Fruit fly (Drosophila melanogaster): ENCODE data around the gene Brr2.

Gene Brr2

DNA sequence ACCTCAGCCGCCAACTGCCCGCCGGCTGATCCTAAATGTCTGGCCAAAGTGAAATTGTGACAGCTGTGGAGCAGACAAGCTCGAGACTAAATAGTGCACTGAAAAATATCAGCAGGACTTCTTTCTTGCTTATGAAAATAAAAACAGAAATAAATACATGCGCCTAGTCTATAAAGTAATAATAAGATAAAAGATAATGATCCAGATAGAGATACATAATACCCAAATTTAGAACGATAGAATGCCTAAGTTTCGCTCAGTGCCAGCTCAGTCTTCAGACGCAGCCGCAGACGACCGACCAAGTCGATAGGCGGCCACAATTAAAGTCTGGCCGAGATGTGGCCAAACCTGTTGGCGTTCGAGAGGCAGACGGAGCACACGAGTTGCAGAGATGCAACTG, 26.8 kb downstream of the Brr2 start (continued):
- TF ChIP-seq grn (GFP tag; optimal IDR thresholded peaks at IDR 0.05) = no peak
- TF ChIP-seq sima (GFP tag; optimal IDR thresholded peaks at IDR 0.05) = no peak
- TF ChIP-seq Hsf (GFP tag; optimal IDR thresholded peaks at IDR 0.05) = peak; percentile 56
- no peak for TF ChIP-seq CG7963 (GFP tag; IDR thresholded peaks at IDR 0.05; ENCODE audit: partially characterized antibody)
- peak; percentile 87 for TF ChIP-seq CG5180 (GFP tag; optimal IDR thresholded peaks at IDR 0.05)
- no peak for TF ChIP-seq CG30020 (tag; optimal IDR thresholded peaks at IDR 0.05)
- TF ChIP-seq HHEX (GFP tag; optimal IDR thresholded peaks at IDR 0.05) = peak; percentile 9
- TF ChIP-seq al (GFP tag; IDR thresholded peaks at IDR 0.05) = 0 out of 2 replicates have a peak, but pooled peaks have one; percentile 19
- TF ChIP-seq CG17612 (GFP tag; IDR thresholded peaks at IDR 0.05) = no peak
- TF ChIP-seq CG17829 (tag; optimal IDR thresholded peaks at IDR 0.05) = peak; percentile 57
- TF ChIP-seq CG32772 (GFP tag; IDR thresholded peaks at IDR 0.05) = peak; percentile 60; the same call in 1 of the 2 replicates
- TF ChIP-seq CG13287 (GFP tag; IDR thresholded peaks at IDR 0.05; ENCODE audit: partially characterized antibody) = no peak
- no peak for TF ChIP-seq CG18011 (GFP tag; optimal IDR thresholded peaks at IDR 0.05)
- peak; percentile 35 for TF ChIP-seq CG18764 (GFP tag; optimal IDR thresholded peaks at IDR 0.05)
- no peak for TF ChIP-seq emc (GFP tag; optimal IDR thresholded peaks at IDR 0.05)
- TF ChIP-seq CG15601 (tag; optimal IDR thresholded peaks at IDR 0.05) = peak; percentile 47
- peak; percentile 49; the same call in 1 of the 2 replicates for TF ChIP-seq CG14014 (GFP tag; IDR thresholded peaks at IDR 0.05)
- TF ChIP-seq CG4617 (GFP tag; optimal IDR thresholded peaks at IDR 0.05; ENCODE audit: borderline replicate concordance) = no peak
- peak; percentile 61 for TF ChIP-seq bcd (GFP tag; optimal IDR thresholded peaks at IDR 0.05)
- peak; percentile 5 for TF ChIP-seq Nf-YC (tag; optimal IDR thresholded peaks at IDR 0.05)
- TF ChIP-seq CG14860 (GFP tag; IDR thresholded peaks at IDR 0.05; ENCODE audit: partially characterized antibody) = no peak
- TF ChIP-seq CG9932 (GFP tag; IDR thresholded peaks at IDR 0.05) = no peak
- no peak for TF ChIP-seq CG13894 (tag; optimal IDR thresholded peaks at IDR 0.05)
- TF ChIP-seq Dfd (GFP tag; optimal IDR thresholded peaks at IDR 0.05) = no peak
- TF ChIP-seq CG11695 (GFP tag; IDR thresholded peaks at IDR 0.05) = 0 out of 3 replicates have a peak, but pooled peaks have one; percentile 39
- TF ChIP-seq CG12391 (tag; optimal IDR thresholded peaks at IDR 0.05) = peak; percentile 72
- peak; percentile 57 for TF ChIP-seq CoRest (tag; optimal IDR thresholded peaks at IDR 0.05)
- no peak for TF ChIP-seq Gug (GFP tag; IDR thresholded peaks at IDR 0.05)
- TF ChIP-seq Adf1 (GFP tag; IDR thresholded peaks at IDR 0.05) = no peak
- peak; percentile 83 for TF ChIP-seq Blimp-1 (GFP tag; optimal IDR thresholded peaks at IDR 0.05)
- no peak for TF ChIP-seq vnd (GFP tag; IDR thresholded peaks at IDR 0.05; ENCODE audit: partially characterized antibody)
- no peak for TF ChIP-seq CG15514 (GFP tag; optimal IDR thresholded peaks at IDR 0.05)
- TF ChIP-seq CG10147 (GFP tag; optimal IDR thresholded peaks at IDR 0.05) = no peak
- TF ChIP-seq CG10274 (GFP tag; optimal IDR thresholded peaks at IDR 0.05) = no peak
- TF ChIP-seq CG10654 (GFP tag; optimal IDR thresholded peaks at IDR 0.05) = no peak
- peak; percentile 6 for TF ChIP-seq cwo (GFP tag; optimal IDR thresholded peaks at IDR 0.05)
- TF ChIP-seq CG8388 (GFP tag; optimal IDR thresholded peaks at IDR 0.05) = peak; percentile 62
- peak in 1 of 2 experiments; percentile 26 for TF ChIP-seq eve (GFP tag; optimal IDR thresholded peaks at IDR 0.05)
- TF ChIP-seq Camta (GFP tag; optimal IDR thresholded peaks at IDR 0.05) = peak; percentile 54
- peak; percentile 40; the same call in 1 of the 2 replicates for TF ChIP-seq Atf6 (GFP tag; IDR thresholded peaks at IDR 0.05)
- TF ChIP-seq jumu (GFP tag; optimal IDR thresholded peaks at IDR 0.05) = no peak
- peak; percentile 65 for TF ChIP-seq CG17385 (GFP tag; optimal IDR thresholded peaks at IDR 0.05)
- TF ChIP-seq CG32532 (GFP tag; IDR thresholded peaks at IDR 0.05) = peak; percentile 24; the same call in 1 of the 2 replicates
- TF ChIP-seq CG7372 (GFP tag; IDR thresholded peaks at IDR 0.05) = 0 out of 2 replicates have a peak, but pooled peaks have one; percentile 37
- no peak for TF ChIP-seq CG8290 (GFP tag; optimal IDR thresholded peaks at IDR 0.05)
- TF ChIP-seq CG8290 (tag; optimal IDR thresholded peaks at IDR 0.05) = no peak
- no peak for TF ChIP-seq CrebB (tag; optimal IDR thresholded peaks at IDR 0.05)
- peak; percentile 47; the same call in 1 of the 2 replicates for TF ChIP-seq ro (GFP tag; IDR thresholded peaks at IDR 0.05)
- no peak for TF ChIP-seq MESR4 (GFP tag; optimal IDR thresholded peaks at IDR 0.05)
- TF ChIP-seq Ptx1 (GFP tag; IDR thresholded peaks at IDR 0.05) = peak; percentile 74
